Worm (Caenorhabditis elegans): ENCODE results near the gene F59E12.15.

ce11 chrII:5654215-5654614, 26.0 kb upstream of the F59E12.15 start, which contains the start of gene F59E12.1:
- no peak for TF ChIP-seq snpc-3.4 (tag; optimal IDR thresholded peaks at IDR 0.05)
- no peak for TF ChIP-seq hmg-1.2 (GFP tag; IDR thresholded peaks at IDR 0.05)
- no peak for TF ChIP-seq egl-44 (GFP tag; IDR thresholded peaks at IDR 0.05)
- no peak for TF ChIP-seq let-526 (GFP tag; IDR thresholded peaks at IDR 0.05)
- no peak for TF ChIP-seq sea-2 (GFP tag; IDR thresholded peaks at IDR 0.05)
- TF ChIP-seq ama-1 (optimal IDR thresholded peaks at IDR 0.05) = no peak
- no peak for TF ChIP-seq ama-1 (GFP tag; optimal IDR thresholded peaks at IDR 0.05)
- no peak for TF ChIP-seq ZK185.1 (tag; optimal IDR thresholded peaks at IDR 0.05; ENCODE audit: poor library complexity, severe bottlenecking)
- TF ChIP-seq mcd-1 (GFP tag; IDR thresholded peaks at IDR 0.05) = no peak
- TF ChIP-seq T26A5.8 (tag; optimal IDR thresholded peaks at IDR 0.05) = no peak
- no peak for TF ChIP-seq F57A8.1 (GFP tag; optimal IDR thresholded peaks at IDR 0.05)
- no peak for TF ChIP-seq atf-7 (tag; optimal IDR thresholded peaks at IDR 0.05)
